Worm (Caenorhabditis elegans) whole organism, L4 larva: ENCODE data around the gene F14F7.5.

Experiments
- T20F7.1 ChIP-seq: fragments of 200-800 bp; sonication (Bioruptor generic); optimal IDR thresholded peaks from 2 replicates; lab custom pipeline; 2018; ENCODE audit warnings: mild to moderate bottlenecking, missing genetic modification characterization, missing compliant biosample characterization
- dpl-1 ChIP-seq: fragments of 150-350 bp; optimal IDR thresholded peaks from 2 replicates; lab custom pipeline; 2014; ENCODE audit warnings: missing biosample characterization, missing genetic modification reagents, missing genetic modification characterization
- nhr-237 ChIP-seq: sonication (generic microtip); optimal IDR thresholded peaks from 2 replicates; lab custom pipeline; 2017; ENCODE audit warnings: missing biosample characterization, missing genetic modification characterization

- TF ChIP-seq nhr-237 (tag; lab: Kevin White, UChicago) (no peak), T20F7.1 (no peak), dpl-1 (no peak)
These were observed 32.7 kb downstream of the F14F7.5 start for ce11 chrIII:13064213-13065184.
